Worm (Caenorhabditis elegans): ENCODE results near the gene sfxn-1.2.

sfxn-1.2 gene

DNA sequence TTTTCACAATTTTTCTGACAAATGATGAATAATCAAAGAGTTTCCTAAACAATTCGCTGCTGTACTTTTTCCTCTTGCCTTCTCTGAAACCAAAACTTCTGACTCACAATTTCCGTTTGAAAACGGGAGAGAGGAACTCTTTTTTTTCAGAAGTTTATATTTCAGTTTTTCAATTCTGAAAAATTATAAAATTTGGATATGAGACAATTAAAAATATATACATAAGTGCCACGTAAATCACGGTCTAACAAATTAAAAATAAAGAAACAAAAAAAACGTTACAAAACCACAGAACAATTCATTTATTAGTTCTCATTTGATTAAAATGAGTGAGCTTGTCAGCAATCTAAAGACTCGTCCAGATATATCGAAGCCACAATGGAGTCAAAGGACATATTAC is at the start of gene sfxn-1.2:
Gene sfxn-1.2, plus strand, starts transcription at position 301 of the 400 bp plus-strand sequence.
- TF ChIP-seq snpc-1.1 (tag; optimal IDR thresholded peaks at IDR 0.05; ENCODE audit: insufficient read depth): no peak
- no peak for TF ChIP-seq nhr-120 (GFP tag; IDR thresholded peaks at IDR 0.05)
- TF ChIP-seq rpc-1 (optimal IDR thresholded peaks at IDR 0.05): no peak
- no peak for TF ChIP-seq rpc-1 (tag; optimal IDR thresholded peaks at IDR 0.05)
- TF ChIP-seq unc-62 (GFP tag; optimal IDR thresholded peaks at IDR 0.05): no peak
- no peak for TF ChIP-seq nhr-80 (tag; optimal IDR thresholded peaks at IDR 0.05)
- no peak for TF ChIP-seq F33H1.4 (GFP tag; IDR thresholded peaks at IDR 0.05)
- TF ChIP-seq Y53G8AR.9 (GFP tag; conservative IDR thresholded peaks at IDR 0.05): no peak
- no peak for TF ChIP-seq F57A8.1 (GFP tag; optimal IDR thresholded peaks at IDR 0.05)

DNA sequence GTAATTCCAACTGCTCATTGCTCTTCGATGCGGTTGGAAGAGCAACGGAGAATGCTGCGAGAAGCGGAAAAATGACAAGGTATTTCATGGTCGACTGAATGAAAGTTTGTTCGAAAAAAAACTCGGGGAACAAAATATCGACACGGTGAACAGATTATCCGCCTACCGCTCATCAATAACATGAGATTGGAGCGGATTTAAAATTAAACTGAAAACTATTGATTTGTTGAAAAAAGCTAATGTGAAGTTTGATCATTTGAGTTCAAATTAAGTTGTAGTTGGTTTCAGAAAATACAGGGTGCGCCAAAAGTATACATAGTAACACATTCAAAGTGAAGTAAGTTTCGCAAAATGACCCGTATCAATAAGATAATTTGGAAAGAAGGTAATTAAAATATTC is 45.7 kb upstream of the sfxn-1.2 start, which contains the start of gene F40F8.4:
Gene F40F8.4, minus strand, starts transcription at position 101 of the 400 bp plus-strand sequence.
- no peak for TF ChIP-seq rpc-1 (optimal IDR thresholded peaks at IDR 0.05)
- TF ChIP-seq rpc-1 (tag; optimal IDR thresholded peaks at IDR 0.05): no peak
- TF ChIP-seq nhr-27 (tag; optimal IDR thresholded peaks at IDR 0.05): no peak
- no peak for TF ChIP-seq T26A5.8 (tag; optimal IDR thresholded peaks at IDR 0.05)
- no peak for TF ChIP-seq let-526 (GFP tag; IDR thresholded peaks at IDR 0.05)
- no peak for TF ChIP-seq K11D2.4 (GFP tag; IDR thresholded peaks at IDR 0.05)
- TF ChIP-seq repo-1 (tag; optimal IDR thresholded peaks at IDR 0.05): no peak
- no peak for TF ChIP-seq aptf-2 (GFP tag; conservative IDR thresholded peaks at IDR 0.05)
- no peak for TF ChIP-seq efl-1 (GFP tag; optimal IDR thresholded peaks at IDR 0.05)
- TF ChIP-seq ztf-26 (tag; optimal IDR thresholded peaks at IDR 0.05): no peak
- TF ChIP-seq mes-4 (tag; optimal IDR thresholded peaks at IDR 0.05): no peak
- TF ChIP-seq cebp-2 (GFP tag; IDR thresholded peaks at IDR 0.05): no peak
- no peak for TF ChIP-seq nhr-90 (tag; optimal IDR thresholded peaks at IDR 0.05)
- TF ChIP-seq mxl-1 (tag; optimal IDR thresholded peaks at IDR 0.05): no peak
- no peak for TF ChIP-seq lin-40 (tag; optimal IDR thresholded peaks at IDR 0.05)
- no peak for TF ChIP-seq F52B5.7 (tag; optimal IDR thresholded peaks at IDR 0.05)
- no peak for TF ChIP-seq nhr-179 (tag; optimal IDR thresholded peaks at IDR 0.05)
- TF ChIP-seq F22D6.2 (tag; optimal IDR thresholded peaks at IDR 0.05): no peak
- TF ChIP-seq hrde-1 (tag; optimal IDR thresholded peaks at IDR 0.05; ENCODE audit: borderline replicate concordance): no peak

DNA sequence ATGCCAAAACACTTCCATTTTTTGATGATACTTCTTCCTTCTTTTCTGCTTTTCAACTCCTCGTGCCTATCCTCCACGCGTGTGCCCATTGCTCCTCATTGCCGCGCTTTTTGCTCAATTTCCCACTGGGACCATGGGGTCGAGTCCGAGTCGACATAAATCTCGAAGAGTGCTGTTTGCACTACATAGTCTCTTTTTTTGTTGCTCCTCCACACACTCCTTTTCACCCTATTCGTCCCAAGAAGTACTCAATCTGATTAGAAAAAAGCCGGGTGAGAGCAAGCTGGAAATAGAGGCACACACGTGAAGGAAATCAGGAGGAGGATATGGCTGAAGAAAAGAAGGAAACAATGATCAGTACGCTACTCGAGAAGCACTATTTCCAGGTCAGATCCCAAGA is 43.3 kb upstream of the sfxn-1.2 start, which contains the start of gene arrd-6:
Gene arrd-6, plus strand, starts transcription at position 169 of the 400 bp plus-strand sequence.
- TF ChIP-seq ztf-6 (GFP tag; IDR thresholded peaks at IDR 0.05): no peak
- TF ChIP-seq pbrm-1 (GFP tag; IDR thresholded peaks at IDR 0.05): 0 out of 2 replicates have a peak, but pooled peaks have one; percentile 20
- TF ChIP-seq F57A8.1 (GFP tag; optimal IDR thresholded peaks at IDR 0.05): no peak
- no peak for TF ChIP-seq B0035.1 (tag; optimal IDR thresholded peaks at IDR 0.05)

DNA sequence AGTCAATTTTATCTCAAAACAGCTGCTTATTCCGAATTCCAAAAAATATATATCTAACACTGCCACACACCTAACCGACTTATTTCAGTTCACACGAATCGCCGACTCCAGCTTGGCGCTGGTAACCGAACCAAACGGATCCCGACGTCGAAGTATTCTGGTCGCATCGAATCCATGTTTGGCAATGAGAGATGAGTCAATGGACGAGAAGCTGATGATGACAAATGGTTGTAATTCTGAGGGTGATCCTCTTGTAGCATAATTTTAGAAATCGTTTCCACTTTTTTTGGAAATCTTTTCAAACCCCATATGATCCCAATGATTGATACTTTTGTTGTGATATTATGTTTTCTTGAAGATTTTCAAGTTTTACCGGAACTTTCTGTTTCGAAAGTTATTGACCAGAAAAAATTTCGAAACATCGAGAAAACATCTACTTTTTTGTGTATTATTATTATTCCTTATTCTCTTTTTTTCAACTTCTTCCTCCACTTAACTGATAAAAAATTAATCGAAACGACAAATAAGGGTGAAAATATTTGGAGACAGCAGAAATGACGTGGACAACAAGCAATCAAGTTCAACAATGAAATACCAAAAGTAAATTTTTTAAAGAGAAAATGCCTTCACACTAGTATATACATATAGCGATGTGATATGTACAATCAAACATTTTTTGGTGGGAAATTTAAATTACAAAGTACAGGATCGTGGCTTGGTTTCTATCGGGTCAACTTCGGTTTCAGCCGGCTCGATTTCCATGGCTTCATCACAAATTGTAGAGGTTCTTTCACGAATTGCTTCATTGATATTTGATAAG is 35.8 kb upstream of the sfxn-1.2 start:
- peak; percentile 77 for TF ChIP-seq madf-3 (GFP tag; IDR thresholded peaks at IDR 0.05)
- no peak for TF ChIP-seq lsl-1 (GFP tag; optimal IDR thresholded peaks at IDR 0.05)
- no peak for TF ChIP-seq snpc-3.4 (tag; optimal IDR thresholded peaks at IDR 0.05)
- TF ChIP-seq ZK185.1 (tag; optimal IDR thresholded peaks at IDR 0.05; ENCODE audit: poor library complexity, severe bottlenecking): peak; percentile 10
- peak; percentile 36 for TF ChIP-seq madf-10 (tag; optimal IDR thresholded peaks at IDR 0.05)
- no peak; the same call in 1 of the 2 replicates for TF ChIP-seq F33H1.4 (GFP tag; IDR thresholded peaks at IDR 0.05)
- no peak for TF ChIP-seq sdz-38 (tag; optimal IDR thresholded peaks at IDR 0.05)
- peak; percentile 90 for TF ChIP-seq tlf-1 (GFP tag; optimal IDR thresholded peaks at IDR 0.05)
- TF ChIP-seq mcd-1 (GFP tag; IDR thresholded peaks at IDR 0.05): peak; percentile 63
- TF ChIP-seq F37B4.10 (GFP tag; IDR thresholded peaks at IDR 0.05): no peak
- TF ChIP-seq ama-1 (optimal IDR thresholded peaks at IDR 0.05): peak; percentile 31
- TF ChIP-seq ama-1 (GFP tag; optimal IDR thresholded peaks at IDR 0.05): no peak
- TF ChIP-seq T07F8.4 (tag; optimal IDR thresholded peaks at IDR 0.05): no peak
- no peak for TF ChIP-seq C17E4.6 (GFP tag; IDR thresholded peaks at IDR 0.05)
- peak; percentile 48 for TF ChIP-seq dpff-1 (tag; optimal IDR thresholded peaks at IDR 0.05)
- TF ChIP-seq B0261.1 (tag; optimal IDR thresholded peaks at IDR 0.05): peak; percentile 12
- no peak for TF ChIP-seq Y79H2A.3 (GFP tag; conservative IDR thresholded peaks at IDR 0.05)

Data from whole organism, young adult.